Worm (Caenorhabditis elegans): ENCODE data around the gene R102.11.

- TF ChIP-seq ztf-7 (tag; optimal IDR thresholded peaks at IDR 0.05) (no peak), egl-27 (tag; optimal IDR thresholded peaks at IDR 0.05) (no peak), snpc-4 (tag; optimal IDR thresholded peaks at IDR 0.05) (no peak), nhr-237 (tag; optimal IDR thresholded peaks at IDR 0.05) (no peak), zag-1 (tag; optimal IDR thresholded peaks at IDR 0.05) (no peak), fos-1 (tag; optimal IDR thresholded peaks at IDR 0.05) (no peak), T20F7.1 (GFP tag; optimal IDR thresholded peaks at IDR 0.05) (no peak), nhr-25 (tag; optimal IDR thresholded peaks at IDR 0.05; ENCODE audit: borderline replicate concordance, insufficient read depth) (no peak), hif-1 (tag; optimal IDR thresholded peaks at IDR 0.05) (no peak), lin-1 (GFP tag; IDR thresholded peaks at IDR 0.05) (no peak), skn-1 (tag; optimal IDR thresholded peaks at IDR 0.05) (no peak), aly-2 (tag; optimal IDR thresholded peaks at IDR 0.05) (no peak), snpc-1.2 (GFP tag; IDR thresholded peaks at IDR 0.05) (no peak), nhr-76 (tag; optimal IDR thresholded peaks at IDR 0.05) (no peak)
Measured at ce11 chrIV:10656770-10657323, 42.7 kb downstream of the R102.11 start, which contains the start of gene K08C7.1.
